Worm (Caenorhabditis elegans) whole organism, late embryonic: ENCODE measurements around the gene ttr-52.

ENCODE experiments used
- C08G9.2 ChIP-seq: sonication (generic microtip); optimal IDR thresholded peaks from 2 replicates; lab custom pipeline; 2016; ENCODE audit warnings: mild to moderate bottlenecking, missing genetic modification characterization, moderate library complexity, missing compliant biosample characterization
- F13H6.1 ChIP-seq: sonication (generic microtip); optimal IDR thresholded peaks from 2 replicates; lab custom pipeline; 2016; ENCODE audit warnings: missing genetic modification characterization, missing compliant biosample characterization
- T23F11.4 ChIP-seq: fragments of 200-800 bp; sonication (Bioruptor generic); optimal IDR thresholded peaks from 2 replicates; lab custom pipeline; 2018; ENCODE audit warnings: mild to moderate bottlenecking, missing genetic modification characterization, missing compliant biosample characterization
- ahr-1 ChIP-seq: sonication (generic microtip); optimal IDR thresholded peaks from 2 replicates; lab custom pipeline; 2016; ENCODE audit warnings: missing genetic modification characterization, missing compliant biosample characterization
- ceh-24 ChIP-seq: sonication (generic microtip); optimal IDR thresholded peaks from 2 replicates; lab custom pipeline; 2016; ENCODE audit warnings: mild to moderate bottlenecking, missing genetic modification characterization, missing compliant biosample characterization
- ceh-30 ChIP-seq: fragments of 150-350 bp; optimal IDR thresholded peaks from 2 replicates; lab custom pipeline; 2014; ENCODE audit warnings: missing biosample characterization, missing genetic modification characterization
- ceh-31 ChIP-seq: sonication (generic microtip); optimal IDR thresholded peaks from 2 replicates; lab custom pipeline; 2016; ENCODE audit warnings: missing genetic modification characterization, missing compliant biosample characterization
- ceh-45 ChIP-seq: fragments of 200-800 bp; sonication (Bioruptor generic); IDR thresholded peaks from 2 replicates; pipeline ENCODE4 v1.3.6; 2022; ENCODE audit warnings: missing genetic modification reagents, missing genetic modification characterization, missing compliant biosample characterization
- ceh-9 ChIP-seq: sonication (generic microtip); optimal IDR thresholded peaks from 2 replicates; lab custom pipeline; 2016; ENCODE audit warnings: mild to moderate bottlenecking, missing genetic modification characterization, inconsistent platforms, missing compliant biosample characterization
- dve-1 ChIP-seq: sonication (generic microtip); optimal IDR thresholded peaks from 2 replicates; lab custom pipeline; 2017; ENCODE audit warnings: antibody characterized with exemption, mild to moderate bottlenecking, missing genetic modification characterization, missing compliant biosample characterization
- elt-2 ChIP-seq: sonication (generic microtip); optimal IDR thresholded peaks from 2 replicates; lab custom pipeline; 2016; ENCODE audit warnings: missing genetic modification reagents, missing genetic modification characterization, missing compliant biosample characterization
- elt-4 ChIP-seq: sonication (generic microtip); optimal IDR thresholded peaks from 2 replicates; lab custom pipeline; 2016; ENCODE audit warnings: missing genetic modification characterization, missing compliant biosample characterization
- ets-4 ChIP-seq: sonication (generic microtip); optimal IDR thresholded peaks from 2 replicates; lab custom pipeline; 2016; ENCODE audit warnings: missing genetic modification characterization, missing compliant biosample characterization
- eyg-1 ChIP-seq: sonication (generic microtip); optimal IDR thresholded peaks from 2 replicates; lab custom pipeline; 2016; ENCODE audit warnings: missing genotype, missing genetic modification characterization, missing compliant biosample characterization
- fkh-10 ChIP-seq: fragments of 150-350 bp; optimal IDR thresholded peaks from 2 replicates; lab custom pipeline; 2014; ENCODE audit warnings: missing biosample characterization, missing genetic modification reagents, missing genetic modification characterization
- fkh-6 ChIP-seq: sonication (generic microtip); optimal IDR thresholded peaks from 2 replicates; lab custom pipeline; 2016; ENCODE audit warnings: missing genetic modification characterization, missing compliant biosample characterization
- hlh-15 ChIP-seq: sonication (generic microtip); optimal IDR thresholded peaks from 2 replicates; lab custom pipeline; 2016; ENCODE audit warnings: missing genetic modification characterization, missing compliant biosample characterization
- hlh-6 ChIP-seq: sonication (generic microtip); optimal IDR thresholded peaks from 2 replicates; lab custom pipeline; 2016; ENCODE audit warnings: missing genotype, missing genetic modification characterization, missing compliant biosample characterization
- hlh-8 ChIP-seq: sonication (generic microtip); optimal IDR thresholded peaks from 2 replicates; lab custom pipeline; 2016; ENCODE audit warnings: missing genotype, missing genetic modification characterization, missing compliant biosample characterization
- lim-6 ChIP-seq: sonication (generic microtip); optimal IDR thresholded peaks from 2 replicates; lab custom pipeline; 2016; ENCODE audit warnings: missing genetic modification characterization, missing compliant biosample characterization
- lin-11 ChIP-seq: fragments of 200-800 bp; sonication (Bioruptor generic); optimal IDR thresholded peaks from 2 replicates; lab custom pipeline; 2018; ENCODE audit warnings: mild to moderate bottlenecking, missing genetic modification characterization, missing compliant biosample characterization
- mec-3 ChIP-seq: sonication (generic microtip); optimal IDR thresholded peaks from 2 replicates; lab custom pipeline; 2016; ENCODE audit warnings: borderline replicate concordance, missing genetic modification characterization, missing compliant biosample characterization
- nfya-1 ChIP-seq: sonication (generic microtip); optimal IDR thresholded peaks from 2 replicates; lab custom pipeline; 2017; ENCODE audit warnings: missing genetic modification characterization, mild to moderate bottlenecking, missing compliant biosample characterization, antibody characterized with exemption, moderate library complexity
- npax-4 ChIP-seq: sonication (generic microtip); optimal IDR thresholded peaks from 2 replicates; lab custom pipeline; 2016; ENCODE audit warnings: missing genetic modification characterization, missing compliant biosample characterization
- odd-2 ChIP-seq: sonication (generic microtip); optimal IDR thresholded peaks from 2 replicates; lab custom pipeline; 2017; ENCODE audit warnings: antibody characterized with exemption, mild to moderate bottlenecking, missing genetic modification characterization, missing compliant biosample characterization
- pag-3 ChIP-seq: sonication (generic microtip); optimal IDR thresholded peaks from 2 replicates; lab custom pipeline; 2016; ENCODE audit warnings: missing compliant biosample characterization, missing genetic modification characterization, borderline replicate concordance
- pat-9 ChIP-seq: fragments of 200-800 bp; sonication (Bioruptor generic); optimal IDR thresholded peaks from 2 replicates; lab custom pipeline; 2018; ENCODE audit warnings: mild to moderate bottlenecking, missing genetic modification characterization, moderate library complexity, missing compliant biosample characterization
- pha-2 ChIP-seq: sonication (generic microtip); optimal IDR thresholded peaks from 2 replicates; lab custom pipeline; 2017; ENCODE audit warnings: mild to moderate bottlenecking, missing genetic modification characterization, missing compliant biosample characterization
- pros-1 ChIP-seq: fragments of 150-350 bp; optimal IDR thresholded peaks from 2 replicates; lab custom pipeline; 2014; ENCODE audit warnings: missing biosample characterization, missing genetic modification reagents, missing genetic modification characterization
- ref-2 ChIP-seq: sonication (generic microtip); optimal IDR thresholded peaks from 2 replicates; lab custom pipeline; 2016; ENCODE audit warnings: missing genetic modification characterization, missing compliant biosample characterization
- sox-2 ChIP-seq: fragments of 200-800 bp; sonication (Bioruptor generic); IDR thresholded peaks from 2 replicates; pipeline ENCODE4 v1.3.6; 2022; ENCODE audit warnings: missing genetic modification reagents, missing genetic modification characterization, missing compliant biosample characterization
- syd-9 ChIP-seq: sonication (generic microtip); optimal IDR thresholded peaks from 2 replicates; lab custom pipeline; 2016; ENCODE audit warnings: mild to moderate bottlenecking, missing genetic modification characterization, moderate library complexity, missing compliant biosample characterization
- tbx-2 ChIP-seq: sonication (generic microtip); optimal IDR thresholded peaks from 2 replicates; lab custom pipeline; 2016; ENCODE audit warnings: missing genetic modification characterization, missing compliant biosample characterization
- tbx-7 ChIP-seq: sonication (generic microtip); optimal IDR thresholded peaks from 2 replicates; lab custom pipeline; 2016; ENCODE audit warnings: missing genotype, missing genetic modification characterization, missing compliant biosample characterization
- ttx-3 ChIP-seq: sonication (generic microtip); optimal IDR thresholded peaks from 2 replicates; lab custom pipeline; 2016; ENCODE audit warnings: missing genetic modification reagents, missing genetic modification characterization, missing compliant biosample characterization
- ztf-16 ChIP-seq: sonication (generic microtip); optimal IDR thresholded peaks from 2 replicates; lab custom pipeline; 2017; ENCODE audit warnings: missing genetic modification characterization, missing compliant biosample characterization

ttr-52 gene

ce11 chrIII:13383159-13383558 is 21.4 kb upstream of the ttr-52 start:
- no peak for TF ChIP-seq hlh-6 (tag; lab: Kevin White, UChicago)
- TF ChIP-seq ceh-45 (GFP tag; lab: Robert Waterston, UW) = no peak
- TF ChIP-seq ceh-31 = no peak
- TF ChIP-seq nfya-1 (tag; lab: Kevin White, UChicago) = peak; percentile 58
- no peak for TF ChIP-seq ceh-30 (tag; lab: Kevin White, UChicago)

- TF ChIP-seq elt-4 (tag; lab: Kevin White, UChicago) = no peak
- TF ChIP-seq ceh-9 (tag; lab: Kevin White, UChicago) = no peak
- no peak for TF ChIP-seq pha-2
- TF ChIP-seq lim-6 (tag; lab: Kevin White, UChicago) = no peak
- no peak for TF ChIP-seq tbx-2 (tag; lab: Kevin White, UChicago)
- no peak for TF ChIP-seq pag-3 (tag; lab: Kevin White, UChicago)
- no peak for TF ChIP-seq hlh-15
- no peak for TF ChIP-seq pros-1 (tag; lab: Kevin White, UChicago)
- TF ChIP-seq fkh-10 (GFP tag; lab: Kevin White, UChicago) = no peak
- no peak for TF ChIP-seq T23F11.4 (GFP tag; lab: Kevin White, UChicago)
These were observed 18.7 kb upstream of the ttr-52 start, which contains the start of gene T03F6.4 for ce11 chrIII:13385850-13386249. T03F6.4 (plus strand) TSS chrIII:13386150.

- TF ChIP-seq elt-2 (tag; lab: Kevin White, UChicago) (peak; percentile 92), ztf-16 (tag; lab: Kevin White, UChicago) (no peak)
- TF ChIP-seq, all 69 proteins: peak for 1
These were observed 15.9 kb upstream of the ttr-52 start for ce11 chrIII:13388621-13389020.

- TF ChIP-seq ttx-3 (tag; lab: Kevin White, UChicago) (no peak), syd-9 (no peak), sox-2 (GFP tag; lab: Robert Waterston, UW) (no peak), odd-2 (no peak), tbx-7 (tag; lab: Kevin White, UChicago) (no peak), ceh-24 (no peak), pat-9 (no peak), ref-2 (tag; lab: Kevin White, UChicago) (no peak), mec-3 (tag; lab: Kevin White, UChicago) (no peak), ahr-1 (tag; lab: Kevin White, UChicago) (no peak), eyg-1 (tag; lab: Kevin White, UChicago) (no peak), elt-4 (tag; lab: Kevin White, UChicago) (no peak), ets-4 (no peak), hlh-8 (tag; lab: Kevin White, UChicago) (no peak), lin-11 (tag; lab: Kevin White, UChicago) (no peak), F13H6.1 (tag; lab: Kevin White, UChicago) (no peak), hlh-15 (no peak), npax-4 (tag; lab: Kevin White, UChicago) (no peak), C08G9.2 (no peak), lim-6 (tag; lab: Kevin White, UChicago) (no peak)
These were observed 15.4 kb upstream of the ttr-52 start, which contains the start of gene T03F6.3 for ce11 chrIII:13389078-13389477. T03F6.3 (plus strand) TSS chrIII:13389395.

ce11 chrIII:13390789-13391188 is 13.7 kb upstream of the ttr-52 start:
- TF ChIP-seq hlh-6 (tag; lab: Kevin White, UChicago) (no peak), pha-2 (no peak), npax-4 (tag; lab: Kevin White, UChicago) (no peak), fkh-6 (no peak), ets-4 (no peak), dve-1 (no peak)
